Fruit fly (Drosophila melanogaster) S2 (cell line): Measurements from ENCODE around the gene Asator.

Experiments used
- CG8478 ChIP-seq: fragments of >200 bp; optimal IDR thresholded peaks from 2 replicates; lab custom pipeline; 2018
- CTCF ChIP-seq, 2 experiments: fragments of >200 bp; optimal IDR thresholded peaks; 2 replicates each; lab custom pipeline; 2018

dm6 chr4:434355-434754, 54.4 kb downstream of the Asator start:
- TF ChIP-seq CG8478, result no peak
- no peak for TF ChIP-seq CTCF (optimal IDR thresholded peaks at IDR 0.05; lab: Kevin White, UChicago)
